Worm (Caenorhabditis elegans): ENCODE data around the gene T04F8.3.
A peak's percentile ranks its signal among the peaks of the same experiment; 100 is the strongest.

Gene T04F8.3

ce11 chrX:11647165-11647564 lies 11.3 kb upstream of the T04F8.3 start, which contains the start of gene T04F8.8:
Gene T04F8.8, plus strand, starts transcription at chrX:11647465.
- TF ChIP-seq chd-7 (tag; optimal IDR thresholded peaks at IDR 0.05), result no peak
- TF ChIP-seq C06A6.2 (GFP tag; conservative IDR thresholded peaks at IDR 0.05), result no peak
- TF ChIP-seq bed-2 (GFP tag; IDR thresholded peaks at IDR 0.05), result no peak
- TF ChIP-seq ccch-3 (GFP tag; optimal IDR thresholded peaks at IDR 0.05), result no peak
- no peak for TF ChIP-seq madf-8 (GFP tag; conservative IDR thresholded peaks at IDR 0.05)
- no peak for TF ChIP-seq madf-10 (tag; optimal IDR thresholded peaks at IDR 0.05)
- no peak for TF ChIP-seq gei-17 (GFP tag; optimal IDR thresholded peaks at IDR 0.05)
- no peak for TF ChIP-seq hrde-1 (tag; optimal IDR thresholded peaks at IDR 0.05; ENCODE audit: borderline replicate concordance)
- TF ChIP-seq bed-1 (GFP tag; IDR thresholded peaks at IDR 0.05), result no peak
- no peak for TF ChIP-seq F10E7.11 (tag; optimal IDR thresholded peaks at IDR 0.05)
- TF ChIP-seq F33H1.4 (GFP tag; IDR thresholded peaks at IDR 0.05), result no peak
- TF ChIP-seq ceh-40 (GFP tag; IDR thresholded peaks at IDR 0.05), result no peak
- TF ChIP-seq cebp-2 (GFP tag; IDR thresholded peaks at IDR 0.05), result no peak
- TF ChIP-seq akir-1 (GFP tag; optimal IDR thresholded peaks at IDR 0.05), result no peak

DNA sequence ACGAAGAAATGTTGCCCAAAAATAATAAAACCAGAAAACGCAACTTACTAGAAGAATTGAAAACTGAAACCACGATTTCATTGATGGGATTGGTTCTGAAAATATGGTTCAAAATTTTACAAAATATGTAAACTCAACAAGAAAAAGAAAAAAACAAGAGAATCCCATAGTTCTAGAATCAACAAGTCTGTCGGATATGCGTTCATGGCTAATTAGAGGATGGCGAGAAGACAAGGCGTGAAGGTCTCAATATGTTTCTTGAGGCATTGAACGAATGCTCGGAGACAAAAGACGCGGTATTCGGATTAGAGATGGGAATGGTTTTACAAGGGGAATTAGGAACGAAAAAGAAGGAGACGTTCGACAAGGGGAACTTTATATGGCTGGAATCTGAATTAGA lies 7.7 kb upstream of the T04F8.3 start, which contains the start of gene cutl-11:
TSS of gene cutl-11 (minus strand) at position 101 of the 400 bp plus-strand sequence.
- no peak for TF ChIP-seq lin-35 (GFP tag; optimal IDR thresholded peaks at IDR 0.05)
- no peak for TF ChIP-seq mes-4 (tag; optimal IDR thresholded peaks at IDR 0.05)
- TF ChIP-seq sea-2 (GFP tag; IDR thresholded peaks at IDR 0.05), result no peak

DNA sequence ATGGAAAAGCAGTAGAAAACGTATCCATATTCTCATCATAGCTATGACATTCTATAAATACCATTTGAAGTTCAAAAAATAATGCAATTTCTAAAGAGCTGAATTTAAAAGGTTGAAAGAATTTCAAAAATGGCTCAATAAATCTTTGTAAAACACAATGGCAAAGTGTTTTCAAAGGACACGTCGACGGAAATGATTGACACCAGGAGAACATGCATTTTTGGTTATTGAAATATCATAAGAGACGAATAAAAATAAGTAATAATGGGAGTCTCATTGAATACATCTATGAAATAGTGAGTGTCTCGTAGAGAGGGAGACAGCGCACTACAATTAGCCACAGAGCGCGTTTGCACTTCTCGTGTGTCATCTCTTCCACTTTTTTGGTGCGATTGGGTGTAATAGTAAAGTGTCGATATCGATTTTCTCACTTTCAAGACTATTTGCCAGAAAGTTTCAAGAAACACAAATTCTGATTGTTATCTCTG lies 1.9 kb upstream of the T04F8.3 start, which contains the start of gene T04F8.2:
TSS of gene T04F8.2 (minus strand) at position 51 of the 488 bp plus-strand sequence.
- no peak for TF ChIP-seq tlf-1 (GFP tag; optimal IDR thresholded peaks at IDR 0.05)
- TF ChIP-seq T07F8.4 (tag; optimal IDR thresholded peaks at IDR 0.05), result no peak
- TF ChIP-seq lin-40 (tag; optimal IDR thresholded peaks at IDR 0.05), result peak; percentile 67
- peak; percentile 53 for TF ChIP-seq F23B12.7 (tag; optimal IDR thresholded peaks at IDR 0.05; ENCODE audit: insufficient read depth)
- TF ChIP-seq lin-26 (GFP tag; IDR thresholded peaks at IDR 0.05), result peak; percentile 37; the same call in 1 of the 2 replicates
- no peak for TF ChIP-seq ztf-28 (GFP tag; IDR thresholded peaks at IDR 0.05)
- peak; percentile 40; the same call in 1 of the 2 replicates for TF ChIP-seq hmg-1.2 (GFP tag; IDR thresholded peaks at IDR 0.05)
- TF ChIP-seq unc-130 (GFP tag; optimal IDR thresholded peaks at IDR 0.05), result no peak
- TF ChIP-seq nhr-90 (tag; optimal IDR thresholded peaks at IDR 0.05), result no peak
- TF ChIP-seq ZK185.1 (tag; optimal IDR thresholded peaks at IDR 0.05; ENCODE audit: poor library complexity, severe bottlenecking), result peak; percentile 64
- peak; percentile 91 for TF ChIP-seq nhr-80 (tag; optimal IDR thresholded peaks at IDR 0.05)
- peak; percentile 52 for TF ChIP-seq attf-5 (GFP tag; optimal IDR thresholded peaks at IDR 0.05)
- TF ChIP-seq dox-1 (GFP tag; IDR thresholded peaks at IDR 0.05), result peak; percentile 52; the same call in 1 of the 2 replicates
- no peak for TF ChIP-seq ztf-26 (tag; optimal IDR thresholded peaks at IDR 0.05)
- no peak for TF ChIP-seq hrde-1 (tag; optimal IDR thresholded peaks at IDR 0.05; ENCODE audit: borderline replicate concordance)
- TF ChIP-seq mcd-1 (GFP tag; IDR thresholded peaks at IDR 0.05), result peak; percentile 92
- TF ChIP-seq let-607 (tag; optimal IDR thresholded peaks at IDR 0.05), result peak; percentile 94
- TF ChIP-seq ekl-4 (GFP tag; IDR thresholded peaks at IDR 0.05), result no peak
- TF ChIP-seq snpc-1.3 (tag; optimal IDR thresholded peaks at IDR 0.05; ENCODE audit: insufficient read depth), result no peak
- no peak for TF ChIP-seq let-526 (GFP tag; IDR thresholded peaks at IDR 0.05)
- TF ChIP-seq ceh-27 (GFP tag; optimal IDR thresholded peaks at IDR 0.05), result peak; percentile 39
- TF ChIP-seq cebp-1 (GFP tag; IDR thresholded peaks at IDR 0.05), result no peak
- peak; percentile 67 for TF ChIP-seq cebp-1 (tag; optimal IDR thresholded peaks at IDR 0.05)
- TF ChIP-seq hmg-20 (GFP tag; IDR thresholded peaks at IDR 0.05), result no peak
- TF ChIP-seq bed-1 (GFP tag; IDR thresholded peaks at IDR 0.05), result no peak
- no peak for TF ChIP-seq Y53F4B.3 (GFP tag; IDR thresholded peaks at IDR 0.05)
- no peak for TF ChIP-seq snpc-4 (GFP tag; optimal IDR thresholded peaks at IDR 0.05)
- peak in 1 of 4 experiments; percentile 32 for TF ChIP-seq snpc-4 (tag; optimal IDR thresholded peaks at IDR 0.05)
- TF ChIP-seq nfya-1 (tag; optimal IDR thresholded peaks at IDR 0.05; ENCODE audit: borderline replicate concordance, insufficient read depth), result no peak
